Fruit fly (Drosophila melanogaster) whole organism, embryonic: ENCODE data around the gene CG15534.
A peak's percentile ranks its signal among the peaks of the same experiment; 100 is the strongest.

Source experiments
- Abd-B ChIP-seq: fragments of 200-800 bp; sonication (Bioruptor generic); optimal IDR thresholded peaks from 2 replicates; lab custom pipeline; 2018; ENCODE audit warnings: missing biosample characterization, mild to moderate bottlenecking, missing genetic modification characterization, moderate library complexity
- B-H2 ChIP-seq: fragments of 200-800 bp; sonication (Bioruptor generic); optimal IDR thresholded peaks from 2 replicates; lab custom pipeline; 2018; ENCODE audit warnings: missing biosample characterization, mild to moderate bottlenecking, missing genetic modification characterization
- Bgb ChIP-seq: fragments of 200-800 bp; sonication (Bioruptor generic); IDR thresholded peaks from 2 replicates; pipeline ENCODE4 v1.3.6; 2022; ENCODE audit warnings: missing biosample characterization, missing genetic modification characterization; ENCODE audit not compliant: partially characterized antibody
- CG10209 ChIP-seq: fragments of 200-800 bp; sonication (Bioruptor generic); optimal IDR thresholded peaks from 3 replicates; lab custom pipeline; 2017; ENCODE audit warnings: missing biosample characterization, mild to moderate bottlenecking, missing genetic modification characterization, missing genetic modification reagents
- CG10274 ChIP-seq: fragments of 200-800 bp; sonication (Bioruptor generic); optimal IDR thresholded peaks from 3 replicates; lab custom pipeline; 2017; ENCODE audit warnings: missing biosample characterization, mild to moderate bottlenecking, missing genetic modification characterization
- CG10462 ChIP-seq: fragments of 200-800 bp; sonication (Bioruptor generic); optimal IDR thresholded peaks from 2 replicates; lab custom pipeline; 2016; ENCODE audit warnings: missing biosample characterization, missing genetic modification characterization
- CG12219 ChIP-seq: fragments of 200-800 bp; sonication (Bioruptor generic); optimal IDR thresholded peaks from 3 replicates; lab custom pipeline; 2018; ENCODE audit warnings: missing biosample characterization, mild to moderate bottlenecking, missing genetic modification characterization
- CG13123 ChIP-seq: fragments of 200-800 bp; sonication (Bioruptor generic); optimal IDR thresholded peaks from 2 replicates; lab custom pipeline; 2016; ENCODE audit warnings: missing biosample characterization, missing genetic modification characterization
- CG14441 ChIP-seq: fragments of 200-800 bp; sonication (Bioruptor generic); IDR thresholded peaks from 2 replicates; pipeline ENCODE4 v1.3.6; 2022; ENCODE audit warnings: missing biosample characterization, missing genetic modification characterization
- CG1529 ChIP-seq: fragments of 200-800 bp; sonication (Bioruptor generic); optimal IDR thresholded peaks from 3 replicates; lab custom pipeline; 2018; ENCODE audit warnings: missing biosample characterization, missing genetic modification characterization
- CG16863 ChIP-seq: fragments of 200-800 bp; sonication (Bioruptor generic); optimal IDR thresholded peaks from 3 replicates; lab custom pipeline; 2016; ENCODE audit warnings: missing biosample characterization, missing genetic modification characterization
- CG18011 ChIP-seq: fragments of 200-800 bp; sonication (Bioruptor generic); optimal IDR thresholded peaks from 2 replicates; lab custom pipeline; 2017; ENCODE audit warnings: missing biosample characterization, missing genetic modification characterization, mild to moderate bottlenecking, moderate library complexity, missing genotype
- CG2129 ChIP-seq: fragments of 200-800 bp; sonication (Bioruptor generic); IDR thresholded peaks from 2 replicates; pipeline ENCODE4 v1.3.6; 2022; ENCODE audit warnings: missing biosample characterization, missing genetic modification characterization; ENCODE audit not compliant: partially characterized antibody
- CG3065 ChIP-seq: fragments of 200-800 bp; sonication (Bioruptor generic); optimal IDR thresholded peaks from 2 replicates; lab custom pipeline; 2016; ENCODE audit warnings: missing biosample characterization, missing genetic modification characterization
- CG32532 ChIP-seq: fragments of 200-800 bp; sonication (Bioruptor generic); IDR thresholded peaks from 2 replicates; pipeline ENCODE4 v1.3.6; 2022; ENCODE audit warnings: missing biosample characterization, missing genetic modification characterization
- CG3726 ChIP-seq: fragments of 200-800 bp; sonication (Bioruptor generic); IDR thresholded peaks from 3 replicates; pipeline ENCODE4, ENCODE4 v1.3.6; 2022; ENCODE audit warnings: missing biosample characterization, missing genetic modification characterization
- CG4424 ChIP-seq: fragments of 200-800 bp; sonication (Bioruptor generic); optimal IDR thresholded peaks from 3 replicates; lab custom pipeline; 2016; ENCODE audit warnings: missing biosample characterization, missing genetic modification characterization
- CG4820 ChIP-seq: fragments of 200-800 bp; sonication (Bioruptor generic); optimal IDR thresholded peaks from 3 replicates; lab custom pipeline; 2016; ENCODE audit warnings: missing biosample characterization, missing genetic modification characterization
- CG7745 ChIP-seq: fragments of 200-800 bp; sonication (Bioruptor generic); optimal IDR thresholded peaks from 2 replicates; lab custom pipeline; 2018; ENCODE audit warnings: missing biosample characterization, mild to moderate bottlenecking, missing genetic modification characterization, moderate library complexity
- CG7963 ChIP-seq: fragments of 200-800 bp; sonication (Bioruptor generic); IDR thresholded peaks from 3 replicates; pipeline ENCODE4 v1.3.6; 2022; ENCODE audit warnings: missing biosample characterization, missing genetic modification characterization; ENCODE audit not compliant: partially characterized antibody
- CG8478 ChIP-seq: fragments of >200 bp; optimal IDR thresholded peaks from 2 replicates; lab custom pipeline; 2018
- CG9215 ChIP-seq: fragments of 200-800 bp; sonication (Bioruptor generic); IDR thresholded peaks from 2 replicates; pipeline ENCODE4 v1.3.6; 2022; ENCODE audit warnings: missing biosample characterization, missing genetic modification characterization
- Chrac-16 ChIP-seq: fragments of 200-800 bp; sonication (Bioruptor generic); optimal IDR thresholded peaks from 3 replicates; lab custom pipeline; 2016; ENCODE audit warnings: missing biosample characterization, missing genetic modification characterization
- CkIIα-i1 ChIP-seq: fragments of 200-800 bp; sonication (Bioruptor generic); IDR thresholded peaks from 2 replicates; pipeline ENCODE4 v1.3.6; 2022; ENCODE audit warnings: missing biosample characterization, missing genetic modification characterization
- Dfd ChIP-seq, 2 experiments: fragments of >200 bp; optimal IDR thresholded peaks; 2 replicates each; lab custom pipeline; 2017; ENCODE audit warnings: missing biosample characterization in 2 of 2, missing genetic modification characterization in 2 of 2
- E2f2 ChIP-seq: fragments of 200-800 bp; sonication (Bioruptor generic); IDR thresholded peaks from 2 replicates; pipeline ENCODE4 v1.3.6; 2022; ENCODE audit warnings: missing biosample characterization, missing genetic modification characterization
- Hr78 ChIP-seq, 2 experiments: fragments of 200-800 bp in 1 of 2; fragments of >200 bp in 1 of 2; sonication (Bioruptor generic) in 1 of 2; optimal IDR thresholded peaks; 2 replicates each; lab custom pipeline; 2017 to 2019; ENCODE audit warnings: missing biosample characterization in 2 of 2, missing genetic modification characterization in 2 of 2, mild to moderate bottlenecking in 1 of 2, moderate library complexity in 1 of 2
- MESR4 ChIP-seq: fragments of 200-800 bp; sonication (Bioruptor generic); optimal IDR thresholded peaks from 2 replicates; lab custom pipeline; 2018; ENCODE audit warnings: missing biosample characterization, mild to moderate bottlenecking, missing genetic modification characterization, moderate library complexity
- Meics ChIP-seq: fragments of 200-800 bp; sonication (Bioruptor generic); optimal IDR thresholded peaks from 2 replicates; lab custom pipeline; 2017; ENCODE audit warnings: missing biosample characterization, mild to moderate bottlenecking, missing genetic modification characterization
- PHDP ChIP-seq: fragments of 200-800 bp; sonication (Bioruptor generic); optimal IDR thresholded peaks from 3 replicates; lab custom pipeline; 2018; ENCODE audit warnings: missing biosample characterization, mild to moderate bottlenecking, missing genetic modification characterization, moderate library complexity
- Scr ChIP-seq: fragments of 200-800 bp; sonication (Bioruptor generic); IDR thresholded peaks from 2 replicates; pipeline ENCODE4 v1.3.6; 2022; ENCODE audit warnings: missing biosample characterization, missing genetic modification characterization; ENCODE audit not compliant: partially characterized antibody
- Sin3A ChIP-seq: fragments of >200 bp; optimal IDR thresholded peaks from 2 replicates; lab custom pipeline; 2018
- Sox100B ChIP-seq: fragments of 200-800 bp; sonication (Bioruptor generic); optimal IDR thresholded peaks from 3 replicates; lab custom pipeline; 2018; ENCODE audit warnings: missing biosample characterization, mild to moderate bottlenecking, missing genetic modification characterization
- Xrp1 ChIP-seq: fragments of 200-800 bp; sonication (Bioruptor generic); IDR thresholded peaks from 2 replicates; pipeline ENCODE4 v1.3.6; 2022; ENCODE audit warnings: missing biosample characterization, missing genetic modification characterization
- chinmo ChIP-seq: fragments of 200-800 bp; sonication (Bioruptor generic); IDR thresholded peaks from 4 replicates; pipeline ENCODE4 v1.3.6; 2022; ENCODE audit warnings: missing biosample characterization, missing genetic modification characterization; ENCODE audit not compliant: partially characterized antibody
- ci ChIP-seq: fragments of 200-800 bp; sonication (Bioruptor generic); IDR thresholded peaks from 3 replicates; pipeline ENCODE4 v1.3.6; 2022; ENCODE audit warnings: missing biosample characterization, missing genetic modification characterization
- da ChIP-seq: fragments of 200-800 bp; sonication (Bioruptor generic); optimal IDR thresholded peaks from 2 replicates; lab custom pipeline; 2016; ENCODE audit warnings: missing biosample characterization, missing genetic modification characterization
- dm ChIP-seq: fragments of 200-800 bp; sonication (Bioruptor generic); optimal IDR thresholded peaks from 3 replicates; lab custom pipeline; 2016; ENCODE audit warnings: missing biosample characterization, missing genetic modification characterization
- exex ChIP-seq: fragments of 200-800 bp; sonication (Bioruptor generic); optimal IDR thresholded peaks from 4 replicates; lab custom pipeline; 2018; ENCODE audit warnings: missing biosample characterization, mild to moderate bottlenecking, missing genetic modification characterization, moderate library complexity
- grau ChIP-seq: fragments of 200-800 bp; optimal IDR thresholded peaks from 3 replicates; lab custom pipeline; 2019; ENCODE audit warnings: missing biosample characterization, mild to moderate bottlenecking, missing genetic modification characterization, moderate library complexity
- hbn ChIP-seq: fragments of 200-800 bp; sonication (Bioruptor generic); IDR thresholded peaks from 2 replicates; pipeline ENCODE4 v1.3.6; 2022; ENCODE audit warnings: missing biosample characterization, missing genetic modification characterization; ENCODE audit not compliant: partially characterized antibody
- pzg ChIP-seq: fragments of 200-800 bp; sonication (Bioruptor generic); optimal IDR thresholded peaks from 3 replicates; lab custom pipeline; 2018; ENCODE audit warnings: missing biosample characterization, mild to moderate bottlenecking, missing genetic modification characterization, moderate library complexity
- ranshi ChIP-seq: fragments of 200-800 bp; sonication (Bioruptor generic); IDR thresholded peaks from 2 replicates; pipeline ENCODE4 v1.3.6; 2022; ENCODE audit warnings: missing biosample characterization, missing genetic modification characterization
- salm ChIP-seq: fragments of 200-800 bp; sonication (Bioruptor generic); optimal IDR thresholded peaks from 2 replicates; lab custom pipeline; 2018; ENCODE audit warnings: missing biosample characterization, mild to moderate bottlenecking, missing genetic modification characterization
- sens ChIP-seq: fragments of 200-800 bp; sonication (Bioruptor generic); peaks from one replicate; lab custom pipeline; 2016; ENCODE audit warnings: missing biosample characterization, missing genetic modification characterization
- vnd ChIP-seq: fragments of 200-800 bp; sonication (Bioruptor generic); IDR thresholded peaks from 3 replicates; pipeline ENCODE4 v1.3.6; 2022; ENCODE audit warnings: missing biosample characterization, missing genetic modification characterization; ENCODE audit not compliant: partially characterized antibody
- vvl ChIP-seq: fragments of 200-800 bp; sonication (Bioruptor generic); IDR thresholded peaks from 2 replicates; pipeline ENCODE4 v1.3.6; 2022; ENCODE audit warnings: missing biosample characterization, missing genetic modification characterization

The CG15534 gene

DNA sequence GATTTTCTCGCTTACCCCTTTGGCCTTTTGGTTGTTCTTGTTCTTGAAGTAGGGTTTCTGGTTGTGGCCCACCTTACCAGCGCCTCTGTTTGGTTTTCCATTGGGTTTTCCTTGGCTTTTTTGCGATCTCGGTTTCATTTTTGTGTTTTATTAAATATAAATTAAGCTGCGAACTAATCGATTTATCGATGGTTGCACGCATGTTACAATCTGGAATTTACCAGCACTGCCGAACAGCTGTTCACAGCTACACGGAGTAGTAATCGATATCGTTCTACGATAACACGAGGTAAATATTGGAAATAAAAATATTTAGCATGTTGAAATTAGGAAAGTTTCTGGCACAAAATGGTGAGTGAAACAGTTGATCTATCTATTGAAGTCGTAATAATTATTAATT, 8.2 kb upstream of the CG15534 start, which contains the start of the genes CG15535 and mRpS18C (continued):
- TF ChIP-seq hbn (peak; percentile 76), CG7745 (no peak), CG18011 (GFP tag; lab: Kevin White, UChicago) (no peak), Bgb (GFP tag; lab: Robert Waterston, UW) (peak; percentile 78), sens (peak; percentile 75), B-H2 (GFP tag; lab: Kevin White, UChicago) (peak; percentile 67), CG9215 (no peak), chinmo (0 out of 4 replicates have a peak, but pooled peaks have one; percentile 6), Abd-B (GFP tag; lab: Kevin White, UChicago) (no peak), Scr (peak; percentile 75), CG2129 (GFP tag; lab: Robert Waterston, UW) (peak; percentile 49), CG16863 (GFP tag; lab: Kevin White, UChicago) (no peak), E2f2 (GFP tag; lab: Robert Waterston, UW) (peak; percentile 42), grau (tag; lab: Kevin White, UChicago) (peak; percentile 11), CG7963 (peak; percentile 76), Hr78 (GFP tag; optimal IDR thresholded peaks at IDR 0.05; lab: Kevin White, UChicago) (no peak), CG10462 (GFP tag; lab: Kevin White, UChicago) (no peak), vvl (GFP tag; lab: Robert Waterston, UW) (peak; percentile 35; the same call in 1 of the 2 replicates), CG4820 (GFP tag; lab: Kevin White, UChicago) (no peak), pzg (GFP tag; lab: Kevin White, UChicago) (peak; percentile 73), CG3065 (no peak), vnd (GFP tag; lab: Robert Waterston, UW) (peak; percentile 62; the same call in 2 of the 3 replicates), PHDP (tag; lab: Kevin White, UChicago) (no peak), ci (GFP tag; lab: Robert Waterston, UW) (peak; percentile 5; the same call in 1 of the 3 replicates), CG4424 (no peak), Dfd (GFP tag; optimal IDR thresholded peaks at IDR 0.05; lab: Kevin White, UChicago) (no peak), Sin3A (lab: Kevin White, UChicago) (peak; percentile 0), CG10274 (GFP tag; lab: Kevin White, UChicago) (no peak), MESR4 (peak; percentile 64), CG8478 (lab: Kevin White, UChicago) (no peak), da (GFP tag; lab: Kevin White, UChicago) (no peak), CkIIα-i1 (GFP tag; lab: Robert Waterston, UW) (no peak), exex (tag; lab: Kevin White, UChicago) (peak; percentile 28), CG1529 (GFP tag; lab: Kevin White, UChicago) (no peak), Xrp1 (GFP tag; lab: Robert Waterston, UW) (no peak), salm (no peak), Chrac-16 (GFP tag; lab: Kevin White, UChicago) (no peak), CG3726 (GFP tag; lab: Robert Waterston, UW) (no peak), CG13123 (GFP tag; lab: Kevin White, UChicago) (no peak), CG32532 (GFP tag; lab: Robert Waterston, UW) (no peak), CG10209 (GFP tag; lab: Kevin White, UChicago) (no peak), Sox100B (GFP tag; lab: Kevin White, UChicago) (no peak), CG14441 (GFP tag; lab: Robert Waterston, UW) (no peak), dm (GFP tag; lab: Kevin White, UChicago) (peak; percentile 66), ranshi (GFP tag; lab: Robert Waterston, UW) (no peak), CG12219 (GFP tag; lab: Kevin White, UChicago) (no peak), Meics (GFP tag; lab: Kevin White, UChicago) (no peak)
